Worm (Caenorhabditis elegans) whole organism, mixed stage, embryonic: ENCODE data around the gene fipr-16.

Experiments used
- blmp-1 ChIP-seq: fragments of 150-350 bp; optimal IDR thresholded peaks from 2 replicates; lab custom pipeline; 2014; ENCODE audit warnings: missing biosample characterization, missing genetic modification characterization
- ceh-39 ChIP-seq: fragments of 150-350 bp; optimal IDR thresholded peaks from 2 replicates; lab custom pipeline; 2014; ENCODE audit warnings: missing biosample characterization, missing genetic modification characterization
- ceh-43 ChIP-seq: fragments of 200-800 bp; sonication (Bioruptor generic); optimal IDR thresholded peaks from 2 replicates; lab custom pipeline; 2018; ENCODE audit warnings: mild to moderate bottlenecking, missing genetic modification characterization, moderate library complexity, missing compliant biosample characterization
- cnd-1 ChIP-seq: fragments of 200-800 bp; sonication (Bioruptor generic); optimal IDR thresholded peaks from 2 replicates; lab custom pipeline; 2018; ENCODE audit warnings: mild to moderate bottlenecking, missing genetic modification characterization, missing compliant biosample characterization
- drap-1 ChIP-seq: fragments of 200-800 bp; sonication (Bioruptor generic); optimal IDR thresholded peaks from 3 replicates; lab custom pipeline; 2018; ENCODE audit warnings: mild to moderate bottlenecking, missing genetic modification characterization, missing compliant biosample characterization
- elt-1 ChIP-seq: sonication (generic microtip); optimal IDR thresholded peaks from 2 replicates; lab custom pipeline; 2017; ENCODE audit warnings: missing genetic modification characterization, mild to moderate bottlenecking, missing compliant biosample characterization, antibody characterized with exemption, moderate library complexity, borderline replicate concordance; ENCODE audit not compliant: insufficient read depth
- elt-3 ChIP-seq: fragments of 150-350 bp; optimal IDR thresholded peaks from 2 replicates; lab custom pipeline; 2014; ENCODE audit warnings: missing biosample characterization, missing genetic modification characterization
- hlh-1 ChIP-seq: fragments of 150-350 bp; optimal IDR thresholded peaks from 2 replicates; lab custom pipeline; 2014; ENCODE audit warnings: missing biosample characterization, missing genetic modification reagents, missing genetic modification characterization
- nhr-12 ChIP-seq: fragments of 150-350 bp; optimal IDR thresholded peaks from 2 replicates; lab custom pipeline; 2014; ENCODE audit warnings: missing biosample characterization, missing genetic modification characterization
- nhr-2 ChIP-seq: fragments of 150-350 bp; optimal IDR thresholded peaks from 2 replicates; lab custom pipeline; 2014; ENCODE audit warnings: missing biosample characterization, missing genetic modification characterization
- nhr-28 ChIP-seq: fragments of 150-350 bp; optimal IDR thresholded peaks from 2 replicates; lab custom pipeline; 2014; ENCODE audit warnings: missing biosample characterization, missing genetic modification characterization
- sem-2 ChIP-seq: fragments of 200-800 bp; sonication (Bioruptor generic); optimal IDR thresholded peaks from 2 replicates; lab custom pipeline; 2018; ENCODE audit warnings: mild to moderate bottlenecking, missing genetic modification characterization, missing compliant biosample characterization
- sptf-1 ChIP-seq: sonication (generic microtip); optimal IDR thresholded peaks from 2 replicates; lab custom pipeline; 2017; ENCODE audit warnings: mild to moderate bottlenecking, missing genetic modification characterization, moderate library complexity, missing compliant biosample characterization
- unc-62 ChIP-seq: fragments of 150-350 bp; optimal IDR thresholded peaks from 2 replicates; lab custom pipeline; 2014; ENCODE audit warnings: missing biosample characterization, missing genetic modification reagents, missing genetic modification characterization
- ztf-11 ChIP-seq: fragments of 150-350 bp; optimal IDR thresholded peaks from 2 replicates; lab custom pipeline; 2014; ENCODE audit warnings: missing biosample characterization, missing genetic modification characterization

fipr-16 gene

ce11 chrIII:8551705-8552104, 39.1 kb downstream of the fipr-16 start:
- TF ChIP-seq ceh-39 (no peak), sem-2 (GFP tag; lab: Kevin White, UChicago) (no peak), ceh-43 (GFP tag; lab: Kevin White, UChicago) (no peak), ztf-11 (tag; lab: Kevin White, UChicago) (no peak), elt-1 (tag; lab: Kevin White, UChicago) (no peak), cnd-1 (no peak), nhr-12 (tag; lab: Kevin White, UChicago) (no peak), drap-1 (no peak), nhr-2 (tag; lab: Kevin White, UChicago) (no peak)

ce11 chrIII:8545515-8545914, 45.3 kb downstream of the fipr-16 start, which contains the start of gene ZC21.6:
TSS of gene ZC21.6 (minus strand) at chrIII:8545615.
- TF ChIP-seq nhr-2 (tag; lab: Kevin White, UChicago), result no peak
- no peak for TF ChIP-seq blmp-1 (tag; lab: Kevin White, UChicago)
- TF ChIP-seq ztf-11 (tag; lab: Kevin White, UChicago), result no peak
- TF ChIP-seq hlh-1, result no peak
- TF ChIP-seq drap-1, result no peak
- no peak for TF ChIP-seq nhr-28 (tag; lab: Kevin White, UChicago)
- no peak for TF ChIP-seq elt-3 (tag; lab: Kevin White, UChicago)
- no peak for TF ChIP-seq unc-62 (GFP tag; lab: Kevin White, UChicago)
- TF ChIP-seq sptf-1 (tag; lab: Kevin White, UChicago), result no peak
- TF ChIP-seq, all 35 proteins: peak for 0
